Fruit fly (Drosophila melanogaster) whole organism, wandering third instar larva: ENCODE measurements around the gene Gr22d.

ENCODE experiments used
- Abd-B ChIP-seq: fragments of >200 bp; optimal IDR thresholded peaks from 2 replicates; lab custom pipeline; 2017; ENCODE audit warnings: missing biosample characterization, missing genetic modification characterization
- CG32264 ChIP-seq: fragments of 200-800 bp; sonication (Bioruptor generic); optimal IDR thresholded peaks from 2 replicates; lab custom pipeline; 2016; ENCODE audit warnings: missing biosample characterization, missing genetic modification characterization
- CG9705 ChIP-seq: fragments of 200-800 bp; sonication (Bioruptor generic); optimal IDR thresholded peaks from 2 replicates; lab custom pipeline; 2018; ENCODE audit warnings: missing biosample characterization, mild to moderate bottlenecking, missing genetic modification characterization
- Dfd ChIP-seq: fragments of >200 bp; optimal IDR thresholded peaks from 2 replicates; lab custom pipeline; 2017; ENCODE audit warnings: missing biosample characterization, missing genetic modification characterization
- GATAd ChIP-seq: sonication (Bioruptor generic); optimal IDR thresholded peaks from 2 replicates; lab custom pipeline; 2016; ENCODE audit warnings: missing biosample characterization, missing genetic modification characterization
- HLH106 ChIP-seq: fragments of 200-800 bp; optimal IDR thresholded peaks from 3 replicates; lab custom pipeline; 2019; ENCODE audit warnings: missing biosample characterization, mild to moderate bottlenecking, missing genetic modification characterization, moderate library complexity
- Hnf4 ChIP-seq: fragments of 200-800 bp; sonication (Bioruptor generic); optimal IDR thresholded peaks from 2 replicates; lab custom pipeline; 2016; ENCODE audit warnings: missing biosample characterization, mild to moderate bottlenecking, missing genetic modification characterization
- Hr78 ChIP-seq: fragments of >200 bp; optimal IDR thresholded peaks from 2 replicates; lab custom pipeline; 2017; ENCODE audit warnings: missing biosample characterization, missing genetic modification characterization
- Hr83 ChIP-seq: fragments of 200-300 bp; sonication (Bioruptor generic); optimal IDR thresholded peaks from 2 replicates; lab custom pipeline; 2016; ENCODE audit warnings: missing biosample characterization, mild to moderate bottlenecking, missing genetic modification characterization, moderate library complexity; ENCODE audit not compliant: poor library complexity, severe bottlenecking
- Jra ChIP-seq: sonication (Bioruptor generic); optimal IDR thresholded peaks from 2 replicates; lab custom pipeline; 2016; ENCODE audit warnings: missing biosample characterization, missing genetic modification characterization
- Mio ChIP-seq: sonication (Bioruptor generic); optimal IDR thresholded peaks from 2 replicates; lab custom pipeline; 2016; ENCODE audit warnings: missing biosample characterization, missing genetic modification characterization
- Myc ChIP-seq: fragments of >200 bp; optimal IDR thresholded peaks from 2 replicates; lab custom pipeline; 2017
- N ChIP-seq: fragments of >200 bp; optimal IDR thresholded peaks from 2 replicates; lab custom pipeline; 2018; ENCODE audit warnings: missing biosample characterization, missing external identifiers, missing genetic modification characterization
- OdsH ChIP-seq: fragments of 200-800 bp; sonication (Bioruptor generic); optimal IDR thresholded peaks from 2 replicates; lab custom pipeline; 2016; ENCODE audit warnings: missing biosample characterization, mild to moderate bottlenecking, missing genetic modification characterization
- Rel ChIP-seq, 2 experiments: fragments of 200-800 bp; sonication (Bioruptor generic) in 1 of 2; optimal IDR thresholded peaks; 2 replicates in 1 of 2; 3 replicates in 1 of 2; lab custom pipeline; 2016 to 2019; ENCODE audit warnings: mild to moderate bottlenecking in 2 of 2, missing biosample characterization in 2 of 2, missing genetic modification characterization in 2 of 2, moderate library complexity in 1 of 2
- Sp1 ChIP-seq: fragments of 200-800 bp; sonication (Bioruptor generic); optimal IDR thresholded peaks from 3 replicates; lab custom pipeline; 2019; ENCODE audit warnings: missing biosample characterization, mild to moderate bottlenecking, missing genetic modification characterization, moderate library complexity
- brk ChIP-seq: fragments of 200-800 bp; sonication (Bioruptor generic); optimal IDR thresholded peaks from 2 replicates; lab custom pipeline; 2016; ENCODE audit warnings: missing biosample characterization, mild to moderate bottlenecking, missing genetic modification characterization
- dl ChIP-seq, 2 experiments: fragments of 175-275, 200-275 bp in 1 of 2; fragments of 200-275 bp in 1 of 2; sonication (Bioruptor generic); optimal IDR thresholded peaks; lab custom pipeline; 2018; ENCODE audit warnings: mild to moderate bottlenecking in 2 of 2, missing biosample characterization in 2 of 2, missing genetic modification characterization in 2 of 2, moderate library complexity in 2 of 2; ENCODE audit not compliant: partially characterized antibody in 2 of 2, insufficient read depth in 1 of 2
- dmrt93B ChIP-seq: fragments of 200-800 bp; sonication (Bioruptor generic); optimal IDR thresholded peaks from 2 replicates; lab custom pipeline; 2018; ENCODE audit warnings: missing biosample characterization, mild to moderate bottlenecking, missing genetic modification characterization
- dsf ChIP-seq: sonication (Bioruptor generic); optimal IDR thresholded peaks from 2 replicates; lab custom pipeline; 2016; ENCODE audit warnings: missing biosample characterization, missing genetic modification characterization, borderline replicate concordance
- ey ChIP-seq: fragments of 200-800 bp; sonication (Bioruptor generic); optimal IDR thresholded peaks from 2 replicates; lab custom pipeline; 2016; ENCODE audit warnings: missing biosample characterization, missing genetic modification characterization
- foxo ChIP-seq, 2 experiments: fragments of 200-800 bp; sonication (Bioruptor generic); optimal IDR thresholded peaks; 2 replicates in 1 of 2; 3 replicates in 1 of 2; lab custom pipeline; 2016 to 2017; ENCODE audit warnings: missing biosample characterization in 2 of 2, missing genetic modification characterization in 2 of 2
- h ChIP-seq: fragments of 200-800 bp; sonication (Bioruptor generic); optimal IDR thresholded peaks from 3 replicates; lab custom pipeline; 2016; ENCODE audit warnings: missing biosample characterization, mild to moderate bottlenecking, missing genetic modification characterization
- jim ChIP-seq: fragments of 175-275, 200-325 bp; sonication (Bioruptor generic); optimal IDR thresholded peaks from 2 replicates; lab custom pipeline; 2016; ENCODE audit warnings: missing biosample characterization, mild to moderate bottlenecking, missing genetic modification characterization
- lola ChIP-seq: fragments of >200 bp; optimal IDR thresholded peaks from 2 replicates; lab custom pipeline; 2017; ENCODE audit warnings: missing biosample characterization, missing genetic modification characterization
- pan ChIP-seq: fragments of >200 bp; optimal IDR thresholded peaks from 2 replicates; lab custom pipeline; 2017
- psq ChIP-seq: fragments of 200-800 bp; sonication (Bioruptor generic); optimal IDR thresholded peaks from 3 replicates; lab custom pipeline; 2017; ENCODE audit warnings: missing biosample characterization, mild to moderate bottlenecking, missing genetic modification characterization, moderate library complexity
- rgr ChIP-seq: fragments of 200-800 bp; sonication (Bioruptor generic); optimal IDR thresholded peaks from 3 replicates; lab custom pipeline; 2016; ENCODE audit warnings: missing biosample characterization, mild to moderate bottlenecking, missing genetic modification characterization
- sage ChIP-seq: fragments of 200-800 bp; sonication (Bioruptor generic); optimal IDR thresholded peaks from 2 replicates; lab custom pipeline; 2016; ENCODE audit warnings: missing biosample characterization, mild to moderate bottlenecking, missing genetic modification characterization
- sv ChIP-seq: fragments of 200-800 bp; sonication (Bioruptor generic); optimal IDR thresholded peaks from 3 replicates; lab custom pipeline; 2016; ENCODE audit warnings: missing biosample characterization, missing genetic modification characterization
- tai ChIP-seq: sonication (Bioruptor generic); optimal IDR thresholded peaks from 2 replicates; lab custom pipeline; 2016; ENCODE audit warnings: missing biosample characterization, missing genetic modification characterization
- usp ChIP-seq: fragments of >200 bp; optimal IDR thresholded peaks from 2 replicates; lab custom pipeline; 2017; ENCODE audit warnings: missing biosample characterization, missing genetic modification characterization

Gene Gr22d

dm6 chr2L:1794817-1795216, 4.7 kb upstream of the Gr22d start, which contains the start of gene Gr22a:
Gene Gr22a, minus strand, starts transcription at chr2L:1794917.
- TF ChIP-seq HLH106 (tag; lab: Kevin White, UChicago) = no peak
- TF ChIP-seq ey (GFP tag; lab: Kevin White, UChicago) = no peak
- TF ChIP-seq N = no peak
- no peak for TF ChIP-seq CG32264 (GFP tag; lab: Kevin White, UChicago)
- TF ChIP-seq sage (GFP tag; lab: Kevin White, UChicago) = no peak
- no peak for TF ChIP-seq jim (GFP tag; lab: Kevin White, UChicago)
- TF ChIP-seq dl (GFP tag; optimal IDR thresholded peaks at IDR 0.05; lab: Kevin White, UChicago; ENCODE audit: insufficient read depth in 1 of 2, partially characterized antibody in 2 of 2) = no peak
- TF ChIP-seq OdsH = no peak
- no peak for TF ChIP-seq brk (GFP tag; lab: Kevin White, UChicago)
- no peak for TF ChIP-seq Dfd (GFP tag; lab: Kevin White, UChicago)
- no peak for TF ChIP-seq h
- no peak for TF ChIP-seq usp (GFP tag; lab: Kevin White, UChicago)
- no peak for TF ChIP-seq rgr (GFP tag; lab: Kevin White, UChicago)

- no peak for TF ChIP-seq Abd-B (GFP tag; lab: Kevin White, UChicago)
- no peak for TF ChIP-seq dl (GFP tag; optimal IDR thresholded peaks at IDR 0.05; lab: Kevin White, UChicago; ENCODE audit: insufficient read depth in 1 of 2, partially characterized antibody in 2 of 2)
- no peak for TF ChIP-seq lola (GFP tag; lab: Kevin White, UChicago)
- TF ChIP-seq rgr (GFP tag; lab: Kevin White, UChicago) = no peak
Observed at dm6 chr2L:1793168-1793567, 3.0 kb upstream of the Gr22d start, which contains the start of gene Gr22b. Gene Gr22b, minus strand, starts transcription at chr2L:1793268.

- TF ChIP-seq Jra (GFP tag; lab: Kevin White, UChicago) (no peak), foxo (GFP tag; optimal IDR thresholded peaks at IDR 0.05; lab: Kevin White, UChicago) (no peak), dl (GFP tag; optimal IDR thresholded peaks at IDR 0.05; lab: Kevin White, UChicago; ENCODE audit: insufficient read depth in 1 of 2, partially characterized antibody in 2 of 2) (no peak), ey (GFP tag; lab: Kevin White, UChicago) (no peak), tai (GFP tag; lab: Kevin White, UChicago) (no peak), Rel (GFP tag; optimal IDR thresholded peaks at IDR 0.05; lab: Kevin White, UChicago) (no peak), Rel (tag; optimal IDR thresholded peaks at IDR 0.05; lab: Kevin White, UChicago) (no peak), psq (no peak), lola (GFP tag; lab: Kevin White, UChicago) (no peak), Hr83 (GFP tag; lab: Kevin White, UChicago) (no peak)
Observed at dm6 chr2L:1791723-1792122, 1.6 kb upstream of the Gr22d start, which contains the start of gene Gr22c. Gene Gr22c, minus strand, starts transcription at chr2L:1791823.

DNA sequence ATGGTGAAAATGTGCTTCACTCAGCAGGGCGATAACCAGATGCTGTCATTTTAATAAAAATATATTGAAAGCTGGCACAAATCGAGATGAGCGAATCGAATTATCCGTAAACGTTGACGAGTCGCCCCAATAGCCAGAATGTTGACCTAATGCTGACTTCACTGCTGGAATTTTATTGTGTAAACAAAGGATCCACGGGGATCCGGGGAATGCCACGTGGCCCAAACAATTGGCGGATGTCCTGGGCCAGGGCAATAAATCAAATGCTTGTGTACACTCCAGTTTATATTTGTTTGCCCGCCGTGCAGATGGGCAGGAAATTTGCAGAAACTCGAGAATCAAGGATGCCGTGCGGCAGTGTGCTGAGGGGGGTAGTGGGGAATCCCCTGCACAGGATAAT, 2.2 kb downstream of the Gr22d start:
- no peak for TF ChIP-seq CG9705 (GFP tag; lab: Kevin White, UChicago)
- TF ChIP-seq GATAd (GFP tag; lab: Kevin White, UChicago) = no peak
- TF ChIP-seq pan (lab: Kevin White, UChicago) = no peak
- TF ChIP-seq HLH106 (tag; lab: Kevin White, UChicago) = no peak
- no peak for TF ChIP-seq Mio
- TF ChIP-seq foxo (GFP tag; optimal IDR thresholded peaks at IDR 0.05; lab: Kevin White, UChicago) = no peak
- TF ChIP-seq dsf (GFP tag; lab: Kevin White, UChicago) = no peak
- TF ChIP-seq dmrt93B (GFP tag; lab: Kevin White, UChicago) = no peak
- TF ChIP-seq Myc = no peak
- TF ChIP-seq Jra (GFP tag; lab: Kevin White, UChicago) = no peak
- TF ChIP-seq rgr (GFP tag; lab: Kevin White, UChicago) = no peak
- no peak for TF ChIP-seq Hr83 (GFP tag; lab: Kevin White, UChicago)
- no peak for TF ChIP-seq Sp1 (GFP tag; lab: Kevin White, UChicago)
- TF ChIP-seq Hr78 (GFP tag; lab: Kevin White, UChicago) = no peak
- TF ChIP-seq N = no peak
- no peak for TF ChIP-seq Hnf4 (GFP tag; lab: Kevin White, UChicago)
- no peak for TF ChIP-seq jim (GFP tag; lab: Kevin White, UChicago)
- TF ChIP-seq ey (GFP tag; lab: Kevin White, UChicago) = no peak
- TF ChIP-seq dl (GFP tag; optimal IDR thresholded peaks at IDR 0.05; lab: Kevin White, UChicago; ENCODE audit: insufficient read depth in 1 of 2, partially characterized antibody in 2 of 2) = no peak
- no peak for TF ChIP-seq sv
